Worm (Caenorhabditis elegans) whole organism, mixed stage, embryonic: ENCODE results near the gene ugt-59.

Experiments
- ceh-39 ChIP-seq: fragments of 150-350 bp; optimal IDR thresholded peaks from 2 replicates; lab custom pipeline; 2014; ENCODE audit warnings: missing biosample characterization, missing genetic modification characterization
- ces-1 ChIP-seq: fragments of 150-350 bp; optimal IDR thresholded peaks from 2 replicates; lab custom pipeline; 2014; ENCODE audit warnings: missing biosample characterization, missing genetic modification reagents, missing genetic modification characterization
- cnd-1 ChIP-seq: fragments of 200-800 bp; sonication (Bioruptor generic); optimal IDR thresholded peaks from 2 replicates; lab custom pipeline; 2018; ENCODE audit warnings: mild to moderate bottlenecking, missing genetic modification characterization, missing compliant biosample characterization
- ham-2 ChIP-seq: fragments of 200-800 bp; sonication (Bioruptor generic); optimal IDR thresholded peaks from 2 replicates; lab custom pipeline; 2018; ENCODE audit warnings: mild to moderate bottlenecking, missing genetic modification characterization, missing compliant biosample characterization
- lsy-2 ChIP-seq: fragments of 150-350 bp; optimal IDR thresholded peaks from 2 replicates; lab custom pipeline; 2014; ENCODE audit warnings: missing biosample characterization, missing genetic modification characterization
- nhr-12 ChIP-seq: fragments of 150-350 bp; optimal IDR thresholded peaks from 2 replicates; lab custom pipeline; 2014; ENCODE audit warnings: missing biosample characterization, missing genetic modification characterization
- nhr-237 ChIP-seq: fragments of 150-350 bp; optimal IDR thresholded peaks from 2 replicates; lab custom pipeline; 2014; ENCODE audit warnings: missing biosample characterization, missing genetic modification characterization
- nhr-76 ChIP-seq: sonication (generic microtip); optimal IDR thresholded peaks from 2 replicates; lab custom pipeline; 2017; ENCODE audit warnings: missing biosample characterization, missing genetic modification characterization
- sem-2 ChIP-seq: fragments of 200-800 bp; sonication (Bioruptor generic); optimal IDR thresholded peaks from 2 replicates; lab custom pipeline; 2018; ENCODE audit warnings: mild to moderate bottlenecking, missing genetic modification characterization, missing compliant biosample characterization
- unc-39 ChIP-seq: fragments of 150-350 bp; optimal IDR thresholded peaks from 2 replicates; lab custom pipeline; 2014; ENCODE audit warnings: missing biosample characterization, missing genetic modification characterization
- unc-62 ChIP-seq: fragments of 150-350 bp; optimal IDR thresholded peaks from 2 replicates; lab custom pipeline; 2014; ENCODE audit warnings: missing biosample characterization, missing genetic modification reagents, missing genetic modification characterization
- ztf-11 ChIP-seq: fragments of 150-350 bp; optimal IDR thresholded peaks from 2 replicates; lab custom pipeline; 2014; ENCODE audit warnings: missing biosample characterization, missing genetic modification characterization

DNA sequence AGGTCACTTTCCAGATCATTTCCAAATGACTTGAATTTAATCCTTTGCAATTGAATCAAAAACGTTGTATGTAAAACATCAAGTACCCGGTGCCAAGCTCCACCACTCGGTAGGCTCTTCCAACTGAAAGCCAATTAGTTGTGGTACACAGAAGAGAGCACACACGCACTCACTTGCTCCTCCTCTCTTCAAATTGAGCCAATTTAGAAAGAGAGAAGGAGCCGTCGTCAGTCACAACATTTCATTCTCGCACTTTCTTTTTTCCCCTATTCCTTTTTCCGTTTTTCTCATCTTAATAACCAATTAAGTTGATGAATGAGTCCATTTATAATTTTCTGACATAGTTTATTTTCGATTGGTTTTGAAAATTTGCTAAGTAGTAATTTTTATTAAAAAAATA is 37.8 kb downstream of the ugt-59 start:
- TF ChIP-seq ces-1 (GFP tag; lab: Kevin White, UChicago) = peak; percentile 73
- TF ChIP-seq nhr-237 (tag; lab: Kevin White, UChicago) = no peak
- TF ChIP-seq cnd-1 (tag; lab: Kevin White, UChicago) = no peak
- no peak for TF ChIP-seq ztf-11
- TF ChIP-seq ham-2 (GFP tag; lab: Kevin White, UChicago) = no peak
- no peak for TF ChIP-seq ceh-39 (tag; lab: Kevin White, UChicago)
- no peak for TF ChIP-seq lsy-2 (tag; lab: Kevin White, UChicago)
- no peak for TF ChIP-seq nhr-12 (tag; lab: Kevin White, UChicago)
- no peak for TF ChIP-seq unc-39
- no peak for TF ChIP-seq sem-2 (GFP tag; lab: Kevin White, UChicago)
- TF ChIP-seq unc-62 (GFP tag; lab: Kevin White, UChicago) = no peak
- TF ChIP-seq nhr-76 (tag; lab: Kevin White, UChicago) = no peak
